Fruit fly (Drosophila melanogaster): ENCODE measurements around the gene CG13685.
A peak's percentile ranks its signal among the peaks of the same experiment; 100 is the strongest.

CG13685 gene

dm6 chr3L:7782051-7782682 lies 35.0 kb downstream of the CG13685 start (continued):
- TF ChIP-seq tio (GFP tag; optimal IDR thresholded peaks at IDR 0.05) (no peak), CG1832 (GFP tag; optimal IDR thresholded peaks at IDR 0.05) (no peak), sob (GFP tag; IDR thresholded peaks at IDR 0.05) (peak; percentile 62; the same call in 1 of the 2 replicates), sens-2 (GFP tag; IDR thresholded peaks at IDR 0.05) (no peak), pho (GFP tag; optimal IDR thresholded peaks at IDR 0.05) (no peak), TFAM (GFP tag; optimal IDR thresholded peaks at IDR 0.05) (no peak), twi (tag; optimal IDR thresholded peaks at IDR 0.05) (no peak), CG4854 (GFP tag; optimal IDR thresholded peaks at IDR 0.05) (no peak), klu (GFP tag; IDR thresholded peaks at IDR 0.05) (no peak), Max (GFP tag; optimal IDR thresholded peaks at IDR 0.05) (no peak), CG9215 (GFP tag; IDR thresholded peaks at IDR 0.05) (no peak), CG34422 (GFP tag; IDR thresholded peaks at IDR 0.05) (no peak), Ets65A (GFP tag) (no peak), gem (tag; optimal IDR thresholded peaks at IDR 0.05) (peak; percentile 48), HLH3B (GFP tag; IDR thresholded peaks at IDR 0.05) (peak; percentile 36; the same call in 1 of the 2 replicates), slbo (GFP tag; IDR thresholded peaks at IDR 0.05) (no peak), CG17568 (GFP tag; optimal IDR thresholded peaks at IDR 0.05) (peak; percentile 14), Dip2 (GFP tag; IDR thresholded peaks at IDR 0.05) (no peak), CG10209 (GFP tag; optimal IDR thresholded peaks at IDR 0.05) (no peak), wor (GFP tag; IDR thresholded peaks at IDR 0.05) (no peak), CG3726 (GFP tag; IDR thresholded peaks at IDR 0.05) (no peak), pan (optimal IDR thresholded peaks at IDR 0.05) (no peak), pan (GFP tag; optimal IDR thresholded peaks at IDR 0.05 in 1 of 2, IDR thresholded peaks at IDR 0.05 in 1 of 2) (no peak), tll (GFP tag; optimal IDR thresholded peaks at IDR 0.05) (no peak), insv (GFP tag; optimal IDR thresholded peaks at IDR 0.05) (no peak), CG10147 (GFP tag; optimal IDR thresholded peaks at IDR 0.05) (peak; percentile 35), GATAe (GFP tag; conservative IDR thresholded peaks at IDR 0.05) (peak; percentile 15; the same call in 1 of the 2 replicates), Rfx (GFP tag; IDR thresholded peaks at IDR 0.05) (no peak; the same call in 1 of the 2 replicates), Ravus (GFP tag; IDR thresholded peaks at IDR 0.05) (no peak), CG17328 (GFP tag; IDR thresholded peaks at IDR 0.05) (no peak), CG1603 (tag; optimal IDR thresholded peaks at IDR 0.05) (no peak), Scr (GFP tag; IDR thresholded peaks at IDR 0.05; ENCODE audit: partially characterized antibody) (no peak), ewg (GFP tag; optimal IDR thresholded peaks at IDR 0.05) (no peak), CG16863 (GFP tag; optimal IDR thresholded peaks at IDR 0.05) (no peak), CG17361 (GFP tag; IDR thresholded peaks at IDR 0.05) (no peak), CG6654 (GFP tag; optimal IDR thresholded peaks at IDR 0.05) (no peak), CG2116 (GFP tag; optimal IDR thresholded peaks at IDR 0.05) (peak; percentile 20), Lhr (GFP tag; optimal IDR thresholded peaks at IDR 0.05) (no peak), her (GFP tag; optimal IDR thresholded peaks at IDR 0.05) (no peak), chn (GFP tag; optimal IDR thresholded peaks at IDR 0.05) (no peak), CG2875 (GFP tag; optimal IDR thresholded peaks at IDR 0.05) (no peak), Bgb (GFP tag; IDR thresholded peaks at IDR 0.05; ENCODE audit: partially characterized antibody) (no peak), Kr (GFP tag; optimal IDR thresholded peaks at IDR 0.05) (no peak), Nf-YA (GFP tag; IDR thresholded peaks at IDR 0.05) (no peak), sqz (GFP tag; optimal IDR thresholded peaks at IDR 0.05) (peak; percentile 36), fu2 (GFP tag; optimal IDR thresholded peaks at IDR 0.05) (no peak), unpg (GFP tag; optimal IDR thresholded peaks at IDR 0.05) (no peak), maf-S (GFP tag; optimal IDR thresholded peaks at IDR 0.05) (no peak), CG10366 (GFP tag; IDR thresholded peaks at IDR 0.05) (no peak), CG10959 (GFP tag; IDR thresholded peaks at IDR 0.05) (no peak), bigmax (GFP tag; optimal IDR thresholded peaks at IDR 0.05) (no peak)
